Worm (Caenorhabditis elegans): ENCODE data around the gene R11H6.4.

The R11H6.4 gene

ce11 chrV:14642016-14642415, 32.3 kb downstream of the R11H6.4 start:
- TF ChIP-seq fos-1 (tag; optimal IDR thresholded peaks at IDR 0.05) (no peak), skn-1 (tag; optimal IDR thresholded peaks at IDR 0.05) (no peak), ztf-11 (tag; optimal IDR thresholded peaks at IDR 0.05) (no peak), mdl-1 (tag; optimal IDR thresholded peaks at IDR 0.05) (no peak), mbf-1 (tag; optimal IDR thresholded peaks at IDR 0.05) (no peak), nhr-129 (tag; optimal IDR thresholded peaks at IDR 0.05) (no peak), lin-39 (tag; optimal IDR thresholded peaks at IDR 0.05) (no peak), nhr-6 (tag; optimal IDR thresholded peaks at IDR 0.05) (no peak), ceh-16 (tag; optimal IDR thresholded peaks at IDR 0.05) (no peak), elt-3 (tag; optimal IDR thresholded peaks at IDR 0.05) (no peak), dmd-4 (tag; optimal IDR thresholded peaks at IDR 0.05) (no peak)

ce11 chrV:14645817-14646789, 36.4 kb downstream of the R11H6.4 start, which contains the start of the genes rfc-1 and pmp-3:
rfc-1 (minus strand) TSS chrV:14645979.
pmp-3 (plus strand) TSS chrV:14646739.
- TF ChIP-seq F13H6.1 (tag; optimal IDR thresholded peaks at IDR 0.05): peak; percentile 10
- TF ChIP-seq blmp-1 (tag; optimal IDR thresholded peaks at IDR 0.05; ENCODE audit: insufficient read depth): peak; percentile 52
- TF ChIP-seq snpc-4 (tag; optimal IDR thresholded peaks at IDR 0.05): no peak
- peak; percentile 51 for TF ChIP-seq unc-55 (GFP tag; optimal IDR thresholded peaks at IDR 0.05)
- no peak for TF ChIP-seq ama-1 (optimal IDR thresholded peaks at IDR 0.05)
- peak; percentile 21 for TF ChIP-seq fos-1 (tag; optimal IDR thresholded peaks at IDR 0.05)
- TF ChIP-seq nhr-11 (tag; optimal IDR thresholded peaks at IDR 0.05): no peak
- TF ChIP-seq ceh-82 (tag; optimal IDR thresholded peaks at IDR 0.05): no peak
- peak; percentile 16 for TF ChIP-seq nhr-129 (tag; optimal IDR thresholded peaks at IDR 0.05)
- no peak for TF ChIP-seq unc-39 (tag; optimal IDR thresholded peaks at IDR 0.05)
- TF ChIP-seq C34F6.9 (tag; optimal IDR thresholded peaks at IDR 0.05): peak; percentile 39
- TF ChIP-seq nhr-25 (tag; optimal IDR thresholded peaks at IDR 0.05): peak; percentile 13
- no peak for TF ChIP-seq nhr-6 (tag; optimal IDR thresholded peaks at IDR 0.05)
- no peak for TF ChIP-seq alr-1 (tag; optimal IDR thresholded peaks at IDR 0.05)
- TF ChIP-seq gmeb-1 (tag; optimal IDR thresholded peaks at IDR 0.05): peak; percentile 84
- no peak for TF ChIP-seq crh-2 (tag; optimal IDR thresholded peaks at IDR 0.05)
- TF ChIP-seq nhr-21 (tag; optimal IDR thresholded peaks at IDR 0.05): no peak
- TF ChIP-seq lin-39 (tag; optimal IDR thresholded peaks at IDR 0.05): no peak
- TF ChIP-seq dmd-4 (tag; optimal IDR thresholded peaks at IDR 0.05): no peak
- TF ChIP-seq ceh-16 (tag; optimal IDR thresholded peaks at IDR 0.05): no peak
- TF ChIP-seq skn-1 (tag; optimal IDR thresholded peaks at IDR 0.05): peak; percentile 2

ce11 chrV:14648825-14649224, 39.1 kb downstream of the R11H6.4 start:
- TF ChIP-seq Y55F3AM.14 (GFP tag; optimal IDR thresholded peaks at IDR 0.05) (no peak), gmeb-1 (tag; optimal IDR thresholded peaks at IDR 0.05) (no peak), lin-11 (tag; optimal IDR thresholded peaks at IDR 0.05) (no peak), elt-1 (tag; optimal IDR thresholded peaks at IDR 0.05) (no peak), lsy-2 (tag; optimal IDR thresholded peaks at IDR 0.05) (no peak), egl-27 (tag; optimal IDR thresholded peaks at IDR 0.05) (no peak), aly-2 (tag; optimal IDR thresholded peaks at IDR 0.05) (no peak), ztf-1 (GFP tag; conservative IDR thresholded peaks at IDR 0.05) (no peak), sem-4 (tag; optimal IDR thresholded peaks at IDR 0.05) (no peak)

- TF ChIP-seq unc-62 (GFP tag; optimal IDR thresholded peaks at IDR 0.05): no peak
- peak; percentile 1 for TF ChIP-seq lin-39 (tag; optimal IDR thresholded peaks at IDR 0.05)
- peak; percentile 62 for TF ChIP-seq C34F6.9 (tag; optimal IDR thresholded peaks at IDR 0.05)
- no peak for TF ChIP-seq peb-1 (tag; optimal IDR thresholded peaks at IDR 0.05)
- no peak for TF ChIP-seq nhr-77 (tag; optimal IDR thresholded peaks at IDR 0.05)
- TF ChIP-seq F13H6.1 (tag; optimal IDR thresholded peaks at IDR 0.05): no peak
- TF ChIP-seq ZK546.5 (tag; optimal IDR thresholded peaks at IDR 0.05): no peak
- TF ChIP-seq egl-27 (tag; optimal IDR thresholded peaks at IDR 0.05): no peak
- TF ChIP-seq mab-5 (tag; optimal IDR thresholded peaks at IDR 0.05): peak; percentile 27
- no peak for TF ChIP-seq nhr-237 (tag; optimal IDR thresholded peaks at IDR 0.05)
- TF ChIP-seq Y55F3AM.14 (GFP tag; optimal IDR thresholded peaks at IDR 0.05): no peak
- TF ChIP-seq R02D3.7 (tag; optimal IDR thresholded peaks at IDR 0.05): no peak
- TF ChIP-seq sem-4 (tag; optimal IDR thresholded peaks at IDR 0.05): peak; percentile 31
- no peak for TF ChIP-seq snpc-4 (tag; optimal IDR thresholded peaks at IDR 0.05)
- peak in 1 of 2 experiments; percentile 47 for TF ChIP-seq lsy-2 (tag; optimal IDR thresholded peaks at IDR 0.05)
- no peak for TF ChIP-seq gmeb-1 (tag; optimal IDR thresholded peaks at IDR 0.05)
- TF ChIP-seq mdl-1 (tag; optimal IDR thresholded peaks at IDR 0.05): no peak
- no peak for TF ChIP-seq skn-1 (tag; optimal IDR thresholded peaks at IDR 0.05)
- TF ChIP-seq nhr-25 (tag; optimal IDR thresholded peaks at IDR 0.05): no peak
- no peak for TF ChIP-seq ztf-11 (tag; optimal IDR thresholded peaks at IDR 0.05)
- TF ChIP-seq sma-9 (GFP tag; optimal IDR thresholded peaks at IDR 0.05): peak; percentile 6
- TF ChIP-seq sma-9 (tag; optimal IDR thresholded peaks at IDR 0.05): no peak
- no peak for TF ChIP-seq lin-11 (tag; optimal IDR thresholded peaks at IDR 0.05)
- no peak for TF ChIP-seq nhr-12 (tag; optimal IDR thresholded peaks at IDR 0.05)
- peak; percentile 58 for TF ChIP-seq nhr-129 (tag; optimal IDR thresholded peaks at IDR 0.05)
Measured at ce11 chrV:14649929-14650328, 40.2 kb downstream of the R11H6.4 start.
